Worm (Caenorhabditis elegans) whole organism, L2 larva: ENCODE measurements around the gene srw-63.

Source experiments
- blmp-1 ChIP-seq: sonication (generic microtip); optimal IDR thresholded peaks from 2 replicates; lab custom pipeline; 2017; ENCODE audit warnings: missing genetic modification characterization, mild to moderate bottlenecking, missing compliant biosample characterization, antibody characterized with exemption, moderate library complexity; ENCODE audit not compliant: insufficient read depth
- lin-13 ChIP-seq: fragments of 150-350 bp; optimal IDR thresholded peaks from 2 replicates; lab custom pipeline; 2014; ENCODE audit warnings: missing biosample characterization, missing genetic modification reagents, missing genetic modification characterization
- nhr-21 ChIP-seq: fragments of 150-350 bp; optimal IDR thresholded peaks from 2 replicates; lab custom pipeline; 2014; ENCODE audit warnings: missing biosample characterization, missing genetic modification characterization
- nhr-25 ChIP-seq: fragments of 150-350 bp; sonication (generic microtip); optimal IDR thresholded peaks from 3 replicates; lab custom pipeline; 2014; ENCODE audit warnings: missing biosample characterization, missing genetic modification characterization
- nhr-6 ChIP-seq: fragments of 150-350 bp; optimal IDR thresholded peaks from 2 replicates; lab custom pipeline; 2014; ENCODE audit warnings: missing biosample characterization, missing genetic modification characterization

DNA sequence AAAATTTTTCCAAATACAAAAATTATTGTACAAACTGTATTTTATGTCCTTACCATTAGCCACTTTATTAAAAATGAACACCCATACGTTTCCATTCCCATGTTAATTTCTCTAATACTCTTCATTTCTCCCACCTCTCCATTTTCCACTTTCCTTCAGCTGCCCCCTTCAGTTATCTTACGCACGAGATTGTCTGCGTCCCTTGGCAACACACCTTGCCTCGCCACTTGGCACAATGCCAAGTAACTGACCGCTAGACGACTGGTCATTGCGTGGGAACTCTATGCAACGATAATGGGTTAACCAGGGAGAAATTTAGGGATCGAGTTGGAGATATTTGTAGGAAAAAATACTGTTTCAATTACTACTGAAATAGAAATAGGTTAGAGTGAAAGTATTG is 31.0 kb upstream of the srw-63 start:
- TF ChIP-seq blmp-1 (tag; lab: Kevin White, UChicago): no peak
- no peak for TF ChIP-seq lin-13 (GFP tag; lab: Kevin White, UChicago)
- no peak for TF ChIP-seq nhr-21 (tag; lab: Kevin White, UChicago)
- no peak for TF ChIP-seq nhr-6 (tag; lab: Kevin White, UChicago)
- TF ChIP-seq nhr-25: no peak
